Worm (Caenorhabditis elegans) whole organism, young adult: ENCODE data around the gene syp-2.

Source experiments
- B0035.1 ChIP-seq: sonication (generic microtip); optimal IDR thresholded peaks from 2 replicates; lab custom pipeline; 2016; ENCODE audit warnings: missing genetic modification characterization, mild to moderate bottlenecking, missing compliant biosample characterization, missing genotype, missing genetic modification reagents
- B0336.3 ChIP-seq: fragments of 200-800 bp; sonication (Bioruptor generic); IDR thresholded peaks from 2 replicates; pipeline ENCODE4 v1.3.6; 2022; ENCODE audit warnings: missing genetic modification characterization, missing compliant biosample characterization
- C06A6.2 ChIP-seq: fragments of 200-800 bp; sonication (Bioruptor generic); conservative IDR thresholded peaks from 2 replicates; pipeline ENCODE4 v1.3.6; 2022; ENCODE audit warnings: missing genetic modification characterization, missing compliant biosample characterization
- D2030.7 ChIP-seq: fragments of 200-800 bp; sonication (Bioruptor generic); IDR thresholded peaks from 2 replicates; pipeline ENCODE4 v1.3.6; 2022; ENCODE audit warnings: missing genetic modification reagents, missing genetic modification characterization, missing compliant biosample characterization
- F23B12.7 ChIP-seq: sonication (generic microtip); optimal IDR thresholded peaks from 2 replicates; lab custom pipeline; 2017; ENCODE audit warnings: missing genetic modification characterization, mild to moderate bottlenecking, missing compliant biosample characterization, antibody characterized with exemption, moderate library complexity; ENCODE audit not compliant: insufficient read depth
- F33H1.4 ChIP-seq: fragments of 200-800 bp; sonication (Bioruptor generic); IDR thresholded peaks from 2 replicates; pipeline ENCODE4 v1.3.6; 2022; ENCODE audit warnings: missing genetic modification reagents, missing genetic modification characterization, missing compliant biosample characterization
- F37B4.10 ChIP-seq: fragments of 200-800 bp; sonication (Bioruptor generic); IDR thresholded peaks from 2 replicates; pipeline ENCODE4 v1.3.6; 2022; ENCODE audit warnings: missing genetic modification characterization, missing compliant biosample characterization
- F49E8.2 ChIP-seq: sonication (generic microtip); optimal IDR thresholded peaks from 3 replicates; lab custom pipeline; 2017; ENCODE audit warnings: missing genetic modification characterization, mild to moderate bottlenecking, missing compliant biosample characterization, antibody characterized with exemption, moderate library complexity; ENCODE audit not compliant: insufficient read depth
- F52B5.7 ChIP-seq: sonication (generic microtip); optimal IDR thresholded peaks from 2 replicates; lab custom pipeline; 2016; ENCODE audit warnings: mild to moderate bottlenecking, missing genetic modification characterization, missing compliant biosample characterization
- Y53F4B.3 ChIP-seq: fragments of 200-800 bp; sonication (Bioruptor generic); IDR thresholded peaks from 2 replicates; pipeline ENCODE4 v1.3.6; 2022; ENCODE audit warnings: missing genetic modification reagents, missing genetic modification characterization, missing compliant biosample characterization
- attf-3 ChIP-seq: fragments of 200-800 bp; sonication (Bioruptor generic); conservative IDR thresholded peaks from 2 replicates; pipeline ENCODE4 v1.3.6; 2022; ENCODE audit warnings: missing genetic modification reagents, missing genetic modification characterization, missing compliant biosample characterization
- attf-5 ChIP-seq: fragments of 200-800 bp; sonication (Bioruptor generic); optimal IDR thresholded peaks from 2 replicates; lab custom pipeline; 2018; ENCODE audit warnings: mild to moderate bottlenecking, missing genetic modification characterization, missing compliant biosample characterization
- cebp-2 ChIP-seq: fragments of 200-800 bp; sonication (Bioruptor generic); IDR thresholded peaks from 2 replicates; pipeline ENCODE4 v1.3.6; 2022; ENCODE audit warnings: missing genetic modification characterization, missing compliant biosample characterization
- ceh-100 ChIP-seq: fragments of 200-800 bp; sonication (Bioruptor generic); IDR thresholded peaks from 2 replicates; pipeline ENCODE4 v1.3.6; 2022; ENCODE audit warnings: missing genetic modification reagents, missing genetic modification characterization, missing compliant biosample characterization
- ceh-40 ChIP-seq: fragments of 200-800 bp; sonication (Bioruptor generic); IDR thresholded peaks from 2 replicates; pipeline ENCODE4 v1.3.6; 2022; ENCODE audit warnings: missing genetic modification characterization, missing compliant biosample characterization
- ceh-79 ChIP-seq: sonication (generic microtip); optimal IDR thresholded peaks from 2 replicates; lab custom pipeline; 2017; ENCODE audit warnings: mild to moderate bottlenecking, missing genetic modification characterization, missing compliant biosample characterization
- ceh-91 ChIP-seq: fragments of 200-800 bp; sonication (Bioruptor generic); IDR thresholded peaks from 2 replicates; pipeline ENCODE4 v1.3.6; 2022; ENCODE audit warnings: missing genetic modification reagents, missing genetic modification characterization, missing compliant biosample characterization
- chd-7 ChIP-seq: sonication (generic microtip); optimal IDR thresholded peaks from 2 replicates; lab custom pipeline; 2016; ENCODE audit warnings: mild to moderate bottlenecking, missing genetic modification characterization, moderate library complexity, missing compliant biosample characterization
- dox-1 ChIP-seq: fragments of 200-800 bp; sonication (Bioruptor generic); IDR thresholded peaks from 2 replicates; pipeline ENCODE4 v1.3.6; 2022; ENCODE audit warnings: missing genetic modification reagents, missing genetic modification characterization, missing compliant biosample characterization
- dpl-1 ChIP-seq: fragments of 150-350 bp; optimal IDR thresholded peaks from 2 replicates; lab custom pipeline; 2014; ENCODE audit warnings: missing biosample characterization, missing genetic modification reagents, missing genetic modification characterization
- efl-1 ChIP-seq: fragments of 150-350 bp; optimal IDR thresholded peaks from 2 replicates; lab custom pipeline; 2014; ENCODE audit warnings: missing biosample characterization, missing genetic modification reagents, missing genetic modification characterization
- egl-18 ChIP-seq: fragments of 200-800 bp; sonication (Bioruptor generic); IDR thresholded peaks from 2 replicates; pipeline ENCODE4 v1.3.6; 2022; ENCODE audit warnings: missing genetic modification reagents, missing genetic modification characterization, missing compliant biosample characterization
- hmg-1.2 ChIP-seq: fragments of 200-800 bp; sonication (Bioruptor generic); IDR thresholded peaks from 2 replicates; pipeline ENCODE4 v1.3.6; 2022; ENCODE audit warnings: missing genetic modification reagents, missing genetic modification characterization, missing compliant biosample characterization
- let-526 ChIP-seq: fragments of 200-800 bp; sonication (Bioruptor generic); IDR thresholded peaks from 2 replicates; pipeline ENCODE4 v1.3.6; 2022; ENCODE audit warnings: missing genetic modification reagents, missing genetic modification characterization, missing compliant biosample characterization
- lin-54 ChIP-seq: fragments of 200-800 bp; sonication (Bioruptor generic); optimal IDR thresholded peaks from 2 replicates; lab custom pipeline; 2018; ENCODE audit warnings: mild to moderate bottlenecking, missing genetic modification characterization, missing compliant biosample characterization
- lsl-1 ChIP-seq: fragments of 200-800 bp; sonication (Bioruptor generic); optimal IDR thresholded peaks from 2 replicates; lab custom pipeline; 2018; ENCODE audit warnings: mild to moderate bottlenecking, missing genetic modification characterization, moderate library complexity, missing compliant biosample characterization
- lsy-27 ChIP-seq: sonication (generic microtip); optimal IDR thresholded peaks from 2 replicates; lab custom pipeline; 2017; ENCODE audit warnings: missing genetic modification characterization, mild to moderate bottlenecking, missing compliant biosample characterization, antibody characterized with exemption, missing genotype, borderline replicate concordance; ENCODE audit not compliant: insufficient read depth
- madf-6 ChIP-seq: fragments of 200-800 bp; sonication (Bioruptor generic); IDR thresholded peaks from 2 replicates; pipeline ENCODE4 v1.3.6; 2022; ENCODE audit warnings: missing genetic modification reagents, missing genetic modification characterization, missing compliant biosample characterization
- madf-8 ChIP-seq: fragments of 200-800 bp; sonication (Bioruptor generic); conservative IDR thresholded peaks from 2 replicates; pipeline ENCODE4 v1.3.6; 2022; ENCODE audit warnings: missing genetic modification reagents, missing genetic modification characterization, missing compliant biosample characterization
- nfya-2 ChIP-seq: fragments of 200-800 bp; sonication (Bioruptor generic); IDR thresholded peaks from 2 replicates; pipeline ENCODE4 v1.3.6; 2022; ENCODE audit warnings: missing genetic modification reagents, missing genetic modification characterization, missing compliant biosample characterization
- nhr-120 ChIP-seq: fragments of 200-800 bp; sonication (Bioruptor generic); IDR thresholded peaks from 2 replicates; pipeline ENCODE4 v1.3.6; 2022; ENCODE audit warnings: missing genetic modification characterization, missing compliant biosample characterization
- pbrm-1 ChIP-seq: fragments of 200-800 bp; sonication (Bioruptor generic); IDR thresholded peaks from 2 replicates; pipeline ENCODE4 v1.3.6; 2022; ENCODE audit warnings: missing genetic modification reagents, missing genetic modification characterization, missing compliant biosample characterization
- rcor-1 ChIP-seq: fragments of 200-800 bp; sonication (Bioruptor generic); IDR thresholded peaks from 2 replicates; pipeline ENCODE4 v1.3.6; 2022; ENCODE audit warnings: missing genetic modification reagents, missing genetic modification characterization, missing compliant biosample characterization
- rec-8 ChIP-seq, 2 experiments: sonication (generic microtip); optimal IDR thresholded peaks; 2 replicates each; lab custom pipeline; 2016; ENCODE audit warnings: mild to moderate bottlenecking in 2 of 2, missing genetic modification characterization in 2 of 2, missing genetic modification reagents in 2 of 2, missing genotype in 2 of 2, missing biosample characterization in 1 of 2, missing compliant biosample characterization in 1 of 2, moderate library complexity in 1 of 2
- snpc-1.3 ChIP-seq: sonication (generic microtip); optimal IDR thresholded peaks from 2 replicates; lab custom pipeline; 2017; ENCODE audit warnings: missing genetic modification characterization, mild to moderate bottlenecking, missing compliant biosample characterization, antibody characterized with exemption, moderate library complexity, missing genotype, missing genetic modification reagents; ENCODE audit not compliant: insufficient read depth
- snpc-4 ChIP-seq, 5 experiments: fragments of 150-350 bp in 1 of 5; sonication (generic microtip) in 4 of 5; optimal IDR thresholded peaks; 2 replicates each; lab custom pipeline; 2014 to 2018; ENCODE audit warnings: missing genetic modification characterization in 5 of 5, missing biosample characterization in 3 of 5, antibody characterized with exemption in 2 of 5, mild to moderate bottlenecking in 2 of 5, missing compliant biosample characterization in 2 of 5, missing genotype in 2 of 5, moderate library complexity in 2 of 5, missing genetic modification reagents in 1 of 5
- tbp1 ChIP-seq: fragments of 200-800 bp; sonication (Bioruptor generic); optimal IDR thresholded peaks from 2 replicates; lab custom pipeline; 2018; ENCODE audit warnings: mild to moderate bottlenecking, missing genetic modification characterization, missing compliant biosample characterization
- tbx-9 ChIP-seq: sonication (generic microtip); optimal IDR thresholded peaks from 2 replicates; lab custom pipeline; 2016; ENCODE audit warnings: borderline replicate concordance, missing genetic modification characterization, inconsistent platforms, missing compliant biosample characterization
- unc-130 ChIP-seq: sonication (generic microtip); optimal IDR thresholded peaks from 2 replicates; lab custom pipeline; 2016; ENCODE audit warnings: missing genetic modification reagents, missing genetic modification characterization, missing compliant biosample characterization
- xnd-1 ChIP-seq: sonication (generic microtip); optimal IDR thresholded peaks from 2 replicates; lab custom pipeline; 2016; ENCODE audit warnings: missing genotype, missing genetic modification reagents, missing genetic modification characterization, missing compliant biosample characterization
- ztf-26 ChIP-seq: sonication (generic microtip); optimal IDR thresholded peaks from 2 replicates; lab custom pipeline; 2017; ENCODE audit warnings: missing genetic modification characterization, missing compliant biosample characterization
- ztf-28 ChIP-seq: fragments of 200-800 bp; sonication (Bioruptor generic); IDR thresholded peaks from 2 replicates; pipeline ENCODE4 v1.3.6; 2022; ENCODE audit warnings: missing genetic modification reagents, missing genetic modification characterization, missing compliant biosample characterization

The syp-2 gene

ce11 chrV:5536240-5536811, at the start of gene syp-2, which contains the start of gene cox-16:
Gene syp-2, plus strand, starts transcription at chrV:5536487.
Gene cox-16, minus strand, starts transcription at chrV:5536243.
- TF ChIP-seq madf-6 (GFP tag; lab: Robert Waterston, UW) (peak; percentile 95), nfya-2 (GFP tag; lab: Robert Waterston, UW) (no peak), F23B12.7 (tag; lab: Kevin White, UChicago) (peak; percentile 48), attf-3 (GFP tag; lab: Robert Waterston, UW) (peak; percentile 93), let-526 (GFP tag; lab: Robert Waterston, UW) (no peak), lin-54 (GFP tag; lab: Kevin White, UChicago) (peak; percentile 58), xnd-1 (tag; lab: Kevin White, UChicago) (peak; percentile 88), efl-1 (GFP tag; lab: Kevin White, UChicago) (peak; percentile 19), F33H1.4 (peak; percentile 89), unc-130 (GFP tag; lab: Kevin White, UChicago) (no peak), hmg-1.2 (GFP tag; lab: Robert Waterston, UW) (peak; percentile 25; the same call in 1 of the 2 replicates), B0336.3 (GFP tag; lab: Robert Waterston, UW) (no peak), lsl-1 (GFP tag; lab: Kevin White, UChicago) (peak; percentile 98), B0035.1 (tag; lab: Kevin White, UChicago) (no peak), F52B5.7 (tag; lab: Kevin White, UChicago) (no peak), snpc-1.3 (tag; lab: Kevin White, UChicago) (peak; percentile 31), chd-7 (tag; lab: Kevin White, UChicago) (no peak), dox-1 (GFP tag; lab: Robert Waterston, UW) (peak; percentile 48; the same call in 1 of the 2 replicates), tbx-9 (tag; lab: Kevin White, UChicago) (no peak), rec-8 (tag; optimal IDR thresholded peaks at IDR 0.05; lab: Kevin White, UChicago) (no peak), tbp1 (peak; percentile 16), ceh-79 (tag; lab: Kevin White, UChicago) (no peak), ztf-28 (GFP tag; lab: Robert Waterston, UW) (no peak), D2030.7 (peak; percentile 78), pbrm-1 (GFP tag; lab: Robert Waterston, UW) (peak; percentile 32; the same call in 1 of the 2 replicates), madf-8 (peak; percentile 86), C06A6.2 (GFP tag; lab: Robert Waterston, UW) (no peak), ztf-26 (tag; lab: Kevin White, UChicago) (no peak), snpc-4 (GFP tag; optimal IDR thresholded peaks at IDR 0.05; lab: Kevin White, UChicago) (no peak), snpc-4 (tag; optimal IDR thresholded peaks at IDR 0.05; lab: Kevin White, UChicago) (peak in 1 of 4 experiments; percentile 32), rcor-1 (GFP tag; lab: Robert Waterston, UW) (peak; percentile 31; the same call in 1 of the 2 replicates), attf-5 (GFP tag; lab: Kevin White, UChicago) (no peak), ceh-91 (GFP tag; lab: Robert Waterston, UW) (peak; percentile 82), egl-18 (no peak), F49E8.2 (tag; lab: Kevin White, UChicago) (peak; percentile 67)
- TF ChIP-seq, all 124 proteins: peak for 19

ce11 chrV:5487180-5487579, 49.1 kb upstream of the syp-2 start:
- TF ChIP-seq dpl-1 (GFP tag; lab: Kevin White, UChicago): no peak
- TF ChIP-seq Y53F4B.3: no peak
- TF ChIP-seq ceh-100 (GFP tag; lab: Robert Waterston, UW): no peak
- TF ChIP-seq nhr-120 (GFP tag; lab: Robert Waterston, UW): no peak
- no peak for TF ChIP-seq ceh-40 (GFP tag; lab: Robert Waterston, UW)
- no peak for TF ChIP-seq snpc-4 (GFP tag; optimal IDR thresholded peaks at IDR 0.05; lab: Kevin White, UChicago)
- TF ChIP-seq snpc-4 (tag; optimal IDR thresholded peaks at IDR 0.05; lab: Kevin White, UChicago): no peak
- TF ChIP-seq hmg-1.2 (GFP tag; lab: Robert Waterston, UW): no peak
- TF ChIP-seq efl-1 (GFP tag; lab: Kevin White, UChicago): no peak
- TF ChIP-seq F37B4.10 (GFP tag; lab: Robert Waterston, UW): no peak
- no peak for TF ChIP-seq lsy-27
- TF ChIP-seq cebp-2 (GFP tag; lab: Robert Waterston, UW): no peak
